Worm (Caenorhabditis elegans) whole organism, L1 larva: ENCODE data around the gene clec-172.

Experiments
- F16B12.6 ChIP-seq: fragments of 150-350 bp; optimal IDR thresholded peaks from 2 replicates; lab custom pipeline; 2014; ENCODE audit warnings: missing biosample characterization, missing genetic modification characterization
- blmp-1 ChIP-seq: fragments of 150-350 bp; optimal IDR thresholded peaks from 2 replicates; lab custom pipeline; 2014; ENCODE audit warnings: missing biosample characterization, missing genetic modification characterization
- ces-1 ChIP-seq: fragments of 150-350 bp; optimal IDR thresholded peaks from 2 replicates; lab custom pipeline; 2014; ENCODE audit warnings: missing biosample characterization, missing genetic modification reagents, missing genetic modification characterization
- fos-1 ChIP-seq: fragments of 150-350 bp; optimal IDR thresholded peaks from 2 replicates; lab custom pipeline; 2014; ENCODE audit warnings: missing biosample characterization, missing genetic modification characterization
- grh-1 ChIP-seq: fragments of 200-800 bp; sonication (Bioruptor generic); IDR thresholded peaks from 2 replicates; pipeline ENCODE4 v1.3.6; 2022; ENCODE audit warnings: missing genetic modification reagents, missing genetic modification characterization, missing compliant biosample characterization
- hlh-4 ChIP-seq: sonication (generic microtip); optimal IDR thresholded peaks from 2 replicates; lab custom pipeline; 2016; ENCODE audit warnings: mild to moderate bottlenecking, missing genetic modification characterization, missing compliant biosample characterization
- lin-13 ChIP-seq: fragments of 150-350 bp; optimal IDR thresholded peaks from 2 replicates; lab custom pipeline; 2014; ENCODE audit warnings: missing biosample characterization, missing genetic modification reagents, missing genetic modification characterization
- nhr-28 ChIP-seq: fragments of 150-350 bp; optimal IDR thresholded peaks from 2 replicates; lab custom pipeline; 2014; ENCODE audit warnings: missing biosample characterization, missing genetic modification characterization
- ztf-4 ChIP-seq: fragments of 150-350 bp; optimal IDR thresholded peaks from 2 replicates; lab custom pipeline; 2014; ENCODE audit warnings: missing biosample characterization, missing genetic modification characterization

ce11 chrIV:1472145-1472544 is 44.3 kb downstream of the clec-172 start:
- TF ChIP-seq hlh-4 (tag; lab: Kevin White, UChicago) = no peak
- TF ChIP-seq grh-1 (GFP tag; lab: Robert Waterston, UW) = no peak
- no peak for TF ChIP-seq blmp-1 (tag; lab: Kevin White, UChicago)
- TF ChIP-seq ztf-4 (tag; lab: Kevin White, UChicago) = no peak
- no peak for TF ChIP-seq ces-1 (GFP tag; lab: Kevin White, UChicago)
- no peak for TF ChIP-seq fos-1 (tag; lab: Kevin White, UChicago)
- TF ChIP-seq lin-13 = no peak
- no peak for TF ChIP-seq nhr-28 (tag; lab: Kevin White, UChicago)
- TF ChIP-seq F16B12.6 (tag; lab: Kevin White, UChicago) = no peak
